Fruit fly (Drosophila melanogaster) whole organism, embryonic: ENCODE data around the gene mRpL19.

Experiments used
- CG10462 ChIP-seq: fragments of 200-800 bp; sonication (Bioruptor generic); optimal IDR thresholded peaks from 2 replicates; lab custom pipeline; 2016; ENCODE audit warnings: missing biosample characterization, missing genetic modification characterization
- CG15479 ChIP-seq: fragments of 200-800 bp; sonication (Bioruptor generic); optimal IDR thresholded peaks from 3 replicates; lab custom pipeline; 2019; ENCODE audit warnings: missing biosample characterization, mild to moderate bottlenecking, missing genetic modification characterization, moderate library complexity
- CG15696 ChIP-seq: fragments of 200-800 bp; sonication (Bioruptor generic); optimal IDR thresholded peaks from 2 replicates; lab custom pipeline; 2019; ENCODE audit warnings: missing biosample characterization, mild to moderate bottlenecking, missing genetic modification characterization, moderate library complexity
- CG16813 ChIP-seq: fragments of 200-800 bp; sonication (Bioruptor generic); IDR thresholded peaks from 3 replicates; pipeline ENCODE4 v1.3.6; 2022; ENCODE audit warnings: missing biosample characterization, missing genetic modification characterization; ENCODE audit not compliant: partially characterized antibody
- CG1792 ChIP-seq: fragments of 200-800 bp; sonication (Bioruptor generic); optimal IDR thresholded peaks from 2 replicates; lab custom pipeline; 2016; ENCODE audit warnings: missing biosample characterization, missing genetic modification characterization
- CG1832 ChIP-seq: fragments of 200-800 bp; sonication (Bioruptor generic); optimal IDR thresholded peaks from 2 replicates; lab custom pipeline; 2017; ENCODE audit warnings: missing biosample characterization, mild to moderate bottlenecking, missing genetic modification characterization, inconsistent platforms
- CG32532 ChIP-seq: fragments of 200-800 bp; sonication (Bioruptor generic); IDR thresholded peaks from 2 replicates; pipeline ENCODE4 v1.3.6; 2022; ENCODE audit warnings: missing biosample characterization, missing genetic modification characterization
- CG3726 ChIP-seq: fragments of 200-800 bp; sonication (Bioruptor generic); IDR thresholded peaks from 3 replicates; pipeline ENCODE4, ENCODE4 v1.3.6; 2022; ENCODE audit warnings: missing biosample characterization, missing genetic modification characterization
- CG4282 ChIP-seq: fragments of 200-800 bp; sonication (Bioruptor generic); optimal IDR thresholded peaks from 2 replicates; lab custom pipeline; 2016; ENCODE audit warnings: missing biosample characterization, missing genetic modification characterization
- CG4360 ChIP-seq: fragments of 200-800 bp; sonication (Bioruptor generic); IDR thresholded peaks from 2 replicates; pipeline ENCODE4 v1.3.6; 2022; ENCODE audit warnings: missing biosample characterization, missing genetic modification characterization
- CG4707 ChIP-seq: fragments of 200-800 bp; sonication (Bioruptor generic); optimal IDR thresholded peaks from 2 replicates; lab custom pipeline; 2018; ENCODE audit warnings: missing biosample characterization, mild to moderate bottlenecking, missing genetic modification characterization, moderate library complexity
- Dfd ChIP-seq, 2 experiments: fragments of >200 bp; optimal IDR thresholded peaks; 2 replicates each; lab custom pipeline; 2017; ENCODE audit warnings: missing biosample characterization in 2 of 2, missing genetic modification characterization in 2 of 2
- Dll ChIP-seq: fragments of 200-800 bp; sonication (Bioruptor generic); IDR thresholded peaks from 4 replicates; pipeline ENCODE4 v1.3.6; 2022; ENCODE audit warnings: missing biosample characterization, missing genetic modification characterization; ENCODE audit not compliant: partially characterized antibody
- Nf-YB ChIP-seq: fragments of 200-800 bp; sonication (Bioruptor generic); optimal IDR thresholded peaks from 3 replicates; lab custom pipeline; 2019; ENCODE audit warnings: missing biosample characterization, mild to moderate bottlenecking, missing genetic modification characterization, moderate library complexity
- Sry-β ChIP-seq: fragments of 200-800 bp; sonication (Bioruptor generic); optimal IDR thresholded peaks from 2 replicates; lab custom pipeline; 2018; ENCODE audit warnings: missing biosample characterization, mild to moderate bottlenecking, missing genetic modification characterization, moderate library complexity
- Ssrp ChIP-seq: fragments of 200-800 bp; sonication (Bioruptor generic); optimal IDR thresholded peaks from 2 replicates; lab custom pipeline; 2018; ENCODE audit warnings: missing biosample characterization, mild to moderate bottlenecking, missing genetic modification characterization, moderate library complexity
- Trl ChIP-seq, 3 experiments: fragments of >200 bp in 2 of 3; fragments of 200-800 bp in 1 of 3; sonication (Bioruptor generic) in 1 of 3; optimal IDR thresholded peaks; 2 replicates in 1 of 3; 3 replicates in 2 of 3; lab custom pipeline; 2016 to 2017; ENCODE audit warnings: missing biosample characterization in 1 of 3, missing genetic modification characterization in 1 of 3
- bbx ChIP-seq: fragments of 200-800 bp; sonication (Bioruptor generic); IDR thresholded peaks from 2 replicates; pipeline ENCODE4 v1.3.6; 2022; ENCODE audit warnings: missing biosample characterization, missing genetic modification characterization; ENCODE audit not compliant: partially characterized antibody
- bcd ChIP-seq: fragments of 200-800 bp; sonication (Bioruptor generic); optimal IDR thresholded peaks from 2 replicates; lab custom pipeline; 2017; ENCODE audit warnings: missing biosample characterization, mild to moderate bottlenecking, missing genetic modification characterization
- bowl ChIP-seq: fragments of 200-800 bp; sonication (Bioruptor generic); IDR thresholded peaks from 2 replicates; pipeline ENCODE4 v1.3.6; 2022; ENCODE audit warnings: missing biosample characterization, missing genetic modification characterization
- bsh ChIP-seq, 2 experiments: fragments of 200-800 bp; sonication (Bioruptor generic); optimal IDR thresholded peaks; 2 replicates each; lab custom pipeline; 2017 to 2018; ENCODE audit warnings: mild to moderate bottlenecking in 2 of 2, missing biosample characterization in 2 of 2, missing genetic modification characterization in 2 of 2, moderate library complexity in 1 of 2
- ci ChIP-seq: fragments of 200-800 bp; sonication (Bioruptor generic); IDR thresholded peaks from 3 replicates; pipeline ENCODE4 v1.3.6; 2022; ENCODE audit warnings: missing biosample characterization, missing genetic modification characterization
- crol ChIP-seq: fragments of 200-800 bp; sonication (Bioruptor generic); IDR thresholded peaks from 2 replicates; pipeline ENCODE4 v1.3.6; 2022; ENCODE audit warnings: missing biosample characterization, missing genetic modification characterization
- her ChIP-seq: fragments of 200-800 bp; sonication (Bioruptor generic); optimal IDR thresholded peaks from 2 replicates; lab custom pipeline; 2016; ENCODE audit warnings: missing biosample characterization, missing genetic modification characterization
- hth ChIP-seq: fragments of >200 bp; optimal IDR thresholded peaks from 2 replicates; lab custom pipeline; 2017; ENCODE audit warnings: inconsistent platforms
- kay ChIP-seq: fragments of 200-800 bp; sonication (Bioruptor generic); optimal IDR thresholded peaks from 2 replicates; lab custom pipeline; 2016; ENCODE audit warnings: missing biosample characterization, missing genetic modification characterization
- scrt ChIP-seq: fragments of 200-800 bp; sonication (Bioruptor generic); optimal IDR thresholded peaks from 2 replicates; lab custom pipeline; 2018; ENCODE audit warnings: missing biosample characterization, mild to moderate bottlenecking, missing genetic modification characterization, moderate library complexity
- sisA ChIP-seq: fragments of 200-800 bp; sonication (Bioruptor generic); IDR thresholded peaks from 2 replicates; pipeline ENCODE4 v1.3.6; 2022; ENCODE audit warnings: missing biosample characterization, missing genetic modification characterization
- tll ChIP-seq, 2 experiments: fragments of 200-800 bp in 1 of 2; fragments of >200 bp in 1 of 2; sonication (Bioruptor generic) in 1 of 2; optimal IDR thresholded peaks; 2 replicates each; lab custom pipeline; 2017 to 2019; ENCODE audit warnings: missing biosample characterization in 2 of 2, missing genetic modification characterization in 2 of 2, mild to moderate bottlenecking in 1 of 2, moderate library complexity in 1 of 2
- toy ChIP-seq: fragments of 200-800 bp; sonication (Bioruptor generic); IDR thresholded peaks from 2 replicates; pipeline ENCODE4 v1.3.6; 2022; ENCODE audit warnings: missing biosample characterization, missing genetic modification characterization
- trh ChIP-seq: fragments of 200-800 bp; sonication (Bioruptor generic); optimal IDR thresholded peaks from 2 replicates; lab custom pipeline; 2016; ENCODE audit warnings: missing biosample characterization, missing genetic modification characterization
- ttk ChIP-seq: fragments of 200-800 bp; sonication (Bioruptor generic); IDR thresholded peaks from 2 replicates; pipeline ENCODE4 v2.1.2; 2022; ENCODE audit warnings: missing biosample characterization, missing genetic modification characterization
- vnd ChIP-seq: fragments of 200-800 bp; sonication (Bioruptor generic); IDR thresholded peaks from 3 replicates; pipeline ENCODE4 v1.3.6; 2022; ENCODE audit warnings: missing biosample characterization, missing genetic modification characterization; ENCODE audit not compliant: partially characterized antibody
- z ChIP-seq: fragments of 200-800 bp; sonication (Bioruptor generic); IDR thresholded peaks from 3 replicates; pipeline ENCODE4 v1.3.6; 2022; ENCODE audit warnings: missing biosample characterization, missing genetic modification characterization
- zen ChIP-seq: fragments of 200-800 bp; sonication (Bioruptor generic); optimal IDR thresholded peaks from 3 replicates; lab custom pipeline; 2018; ENCODE audit warnings: missing biosample characterization, mild to moderate bottlenecking, missing genetic modification characterization, moderate library complexity

The mRpL19 gene

dm6 chr3R:8694110-8694826 lies 20.4 kb downstream of the mRpL19 start (continued):
- TF ChIP-seq toy (GFP tag; lab: Robert Waterston, UW): peak; percentile 48; the same call in 1 of the 2 replicates

dm6 chr3R:8697772-8698259 lies 23.9 kb downstream of the mRpL19 start, which contains the start of gene hb:
Gene hb (minus strand): TSS chr3R:8697822.
- TF ChIP-seq CG1832 (peak; percentile 20), ttk (no peak), z (GFP tag; lab: Robert Waterston, UW) (peak; percentile 97), bbx (0 out of 2 replicates have a peak, but pooled peaks have one; percentile 30), scrt (GFP tag; lab: Kevin White, UChicago) (no peak), Dll (GFP tag; lab: Robert Waterston, UW) (no peak), CG3726 (no peak), CG1792 (GFP tag; lab: Kevin White, UChicago) (no peak), CG4360 (GFP tag; lab: Robert Waterston, UW) (peak; percentile 70; the same call in 1 of the 2 replicates), Nf-YB (GFP tag; lab: Kevin White, UChicago) (peak; percentile 4), CG4282 (GFP tag; lab: Kevin White, UChicago) (no peak), Ssrp (tag; lab: Kevin White, UChicago) (no peak), CG16813 (GFP tag; lab: Robert Waterston, UW) (peak; percentile 27; the same call in 1 of the 3 replicates), CG15696 (tag; lab: Kevin White, UChicago) (no peak), Trl (optimal IDR thresholded peaks at IDR 0.05; lab: Kevin White, UChicago) (peak; percentile 45 to 81), Trl (GFP tag; optimal IDR thresholded peaks at IDR 0.05; lab: Kevin White, UChicago) (no peak)

- TF ChIP-seq her (GFP tag; lab: Kevin White, UChicago) (no peak), CG10462 (no peak), bowl (GFP tag; lab: Robert Waterston, UW) (no peak), sisA (no peak), bsh (GFP tag; optimal IDR thresholded peaks at IDR 0.05; lab: Kevin White, UChicago) (no peak), vnd (GFP tag; lab: Robert Waterston, UW) (no peak), Sry-β (GFP tag; lab: Kevin White, UChicago) (no peak), crol (no peak), CG32532 (no peak), CG15479 (GFP tag; lab: Kevin White, UChicago) (peak; percentile 88), ci (no peak), tll (GFP tag; optimal IDR thresholded peaks at IDR 0.05; lab: Kevin White, UChicago) (peak in 1 of 2 experiments; percentile 93), bcd (GFP tag; lab: Kevin White, UChicago) (no peak), trh (no peak), CG4707 (GFP tag; lab: Kevin White, UChicago) (no peak), kay (GFP tag; lab: Kevin White, UChicago) (no peak), Dfd (GFP tag; optimal IDR thresholded peaks at IDR 0.05; lab: Kevin White, UChicago) (no peak), zen (tag; lab: Kevin White, UChicago) (peak; percentile 76), hth (lab: Kevin White, UChicago) (no peak)
Observed at dm6 chr3R:8699230-8699629, 25.3 kb downstream of the mRpL19 start.
